Fruit fly (Drosophila melanogaster): ENCODE data around the gene Sf3a1.

Sf3a1 gene

DNA sequence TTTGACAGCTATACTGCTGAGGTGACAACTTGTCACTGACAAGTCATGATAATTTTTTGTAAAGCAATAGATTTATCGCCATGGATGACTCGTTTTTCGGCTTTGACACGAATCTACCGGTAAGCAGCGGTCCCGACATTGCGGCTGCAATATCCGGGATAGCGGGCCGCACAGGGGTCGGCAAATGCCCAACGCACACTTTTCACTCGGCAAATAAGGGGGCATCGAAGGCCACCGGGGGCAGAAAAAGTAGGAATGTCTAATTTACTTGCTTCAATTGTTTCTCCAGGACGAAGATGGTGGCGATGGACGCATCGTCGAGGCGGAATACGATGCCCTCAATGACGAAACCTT, 41.4 kb upstream of the Sf3a1 start (continued):
- TF ChIP-seq CoRest (tag; optimal IDR thresholded peaks at IDR 0.05) (no peak), luna (GFP tag; optimal IDR thresholded peaks at IDR 0.05) (no peak), dimm (GFP tag; IDR thresholded peaks at IDR 0.05) (no peak), CG3847 (GFP tag; IDR thresholded peaks at IDR 0.05) (no peak), crol (GFP tag; IDR thresholded peaks at IDR 0.05) (no peak), nerfin-2 (GFP tag; IDR thresholded peaks at IDR 0.05; ENCODE audit: partially characterized antibody) (no peak; the same call in 1 of the 2 replicates), Nf-YC (tag; optimal IDR thresholded peaks at IDR 0.05) (no peak), D (optimal IDR thresholded peaks at IDR 0.05) (peak; percentile 1), D (GFP tag; optimal IDR thresholded peaks at IDR 0.05) (no peak), tap (tag; optimal IDR thresholded peaks at IDR 0.05) (no peak), pum (GFP tag; optimal IDR thresholded peaks at IDR 0.05) (no peak), wek (GFP tag; optimal IDR thresholded peaks at IDR 0.05) (no peak), CG8388 (GFP tag; optimal IDR thresholded peaks at IDR 0.05) (no peak), odd (GFP tag; optimal IDR thresholded peaks at IDR 0.05) (no peak), Elba2 (GFP tag; optimal IDR thresholded peaks at IDR 0.05) (no peak), pros (GFP tag; optimal IDR thresholded peaks at IDR 0.05) (no peak), toy (GFP tag; IDR thresholded peaks at IDR 0.05) (no peak), CG2199 (GFP tag; IDR thresholded peaks at IDR 0.05) (no peak), MBD-R2 (GFP tag; IDR thresholded peaks at IDR 0.05) (peak; percentile 71), sna (GFP tag; IDR thresholded peaks at IDR 0.05; ENCODE audit: partially characterized antibody) (peak; percentile 51; the same call in 1 of the 2 replicates), wdn (GFP tag; IDR thresholded peaks at IDR 0.05) (no peak), cas (GFP tag; IDR thresholded peaks at IDR 0.05) (no peak), ssp (GFP tag; IDR thresholded peaks at IDR 0.05) (no peak; the same call in 1 of the 2 replicates), CG4617 (GFP tag; optimal IDR thresholded peaks at IDR 0.05; ENCODE audit: borderline replicate concordance) (peak; percentile 61)

- TF ChIP-seq kay (GFP tag; optimal IDR thresholded peaks at IDR 0.05) (no peak), CG6791 (GFP tag; IDR thresholded peaks at IDR 0.05; ENCODE audit: partially characterized antibody) (peak; percentile 92), CG6254 (GFP tag; optimal IDR thresholded peaks at IDR 0.05) (no peak), prd (optimal IDR thresholded peaks at IDR 0.05) (no peak), prd (GFP tag; IDR thresholded peaks at IDR 0.05) (no peak), MESR4 (GFP tag; optimal IDR thresholded peaks at IDR 0.05) (peak; percentile 62), CG1647 (GFP tag; optimal IDR thresholded peaks at IDR 0.05) (no peak), Bdp1 (GFP tag; optimal IDR thresholded peaks at IDR 0.05) (no peak), amos (GFP tag; IDR thresholded peaks at IDR 0.05; ENCODE audit: partially characterized antibody) (peak; percentile 95), bowl (GFP tag; IDR thresholded peaks at IDR 0.05) (no peak), CG4617 (GFP tag; optimal IDR thresholded peaks at IDR 0.05; ENCODE audit: borderline replicate concordance) (no peak), Lim3 (GFP tag; IDR thresholded peaks at IDR 0.05) (no peak), CG13775 (GFP tag; optimal IDR thresholded peaks at IDR 0.05) (peak; percentile 42), zfh2 (GFP tag; optimal IDR thresholded peaks at IDR 0.05) (peak; percentile 2), Dbx (GFP tag; IDR thresholded peaks at IDR 0.05) (no peak), Awh (GFP tag; IDR thresholded peaks at IDR 0.05) (no peak), jumu (GFP tag; optimal IDR thresholded peaks at IDR 0.05) (no peak), kni (GFP tag; optimal IDR thresholded peaks at IDR 0.05) (peak; percentile 67), CG7745 (tag; optimal IDR thresholded peaks at IDR 0.05) (no peak), slp2 (GFP tag; optimal IDR thresholded peaks at IDR 0.05) (peak; percentile 10), tio (GFP tag; optimal IDR thresholded peaks at IDR 0.05) (no peak), pum (GFP tag; optimal IDR thresholded peaks at IDR 0.05) (no peak), CG9932 (GFP tag; IDR thresholded peaks at IDR 0.05) (peak; percentile 38; the same call in 1 of the 2 replicates), pfk (GFP tag; optimal IDR thresholded peaks at IDR 0.05) (no peak), Opbp (GFP tag; IDR thresholded peaks at IDR 0.05; ENCODE audit: partially characterized antibody) (peak; percentile 89), sob (GFP tag; IDR thresholded peaks at IDR 0.05) (0 out of 2 replicates have a peak, but pooled peaks have one; percentile 12), CG2712 (tag; optimal IDR thresholded peaks at IDR 0.05) (peak; percentile 32), dm (GFP tag; optimal IDR thresholded peaks at IDR 0.05) (no peak), CG3281 (GFP tag; optimal IDR thresholded peaks at IDR 0.05) (peak; percentile 21)
These were observed 40.8 kb upstream of the Sf3a1 start, which contains the start of the genes bdwf and Patr-1 for dm6 chr3R:17042838-17043569. TSS of gene bdwf (minus strand) at chr3R:17043136. TSS of gene Patr-1 (plus strand) at chr3R:17043564.
